Worm (Caenorhabditis elegans) whole organism, L4 larva: Measurements from ENCODE around the gene spon-1.

Experiments
- R02D3.7 ChIP-seq: fragments of 150-350 bp; sonication (generic microtip); optimal IDR thresholded peaks from 3 replicates; lab custom pipeline; 2014; ENCODE audit warnings: missing biosample characterization, missing genetic modification characterization
- aly-2 ChIP-seq: sonication (generic microtip); optimal IDR thresholded peaks from 2 replicates; lab custom pipeline; 2018; ENCODE audit warnings: missing biosample characterization, missing genetic modification characterization
- fos-1 ChIP-seq: fragments of 150-350 bp; optimal IDR thresholded peaks from 2 replicates; lab custom pipeline; 2014; ENCODE audit warnings: missing biosample characterization, missing genetic modification characterization
- madf-5 ChIP-seq, 2 experiments: fragments of 200-800 bp; sonication (Bioruptor generic); IDR thresholded peaks; 2 replicates each; pipeline ENCODE4 v1.3.6; 2022; ENCODE audit warnings: missing compliant biosample characterization in 2 of 2, missing genetic modification characterization in 2 of 2
- unc-39 ChIP-seq: sonication (generic microtip); optimal IDR thresholded peaks from 2 replicates; lab custom pipeline; 2017; ENCODE audit warnings: missing biosample characterization, missing genetic modification characterization
- unc-62 ChIP-seq, 3 experiments: fragments of 150-350 bp in 1 of 3; sonication (generic microtip); optimal IDR thresholded peaks in 2 of 3; peaks in 1 of 3; 1 replicate in 1 of 3; 2 replicates in 2 of 3; lab custom pipeline; 2014 to 2017; ENCODE audit warnings: missing biosample characterization in 3 of 3, missing genetic modification characterization in 3 of 3, missing genetic modification reagents in 3 of 3, missing genotype in 1 of 3
- zag-1 ChIP-seq: fragments of 150-350 bp; optimal IDR thresholded peaks from 2 replicates; lab custom pipeline; 2014; ENCODE audit warnings: missing biosample characterization, missing genetic modification characterization
- zfp-2 ChIP-seq: sonication (generic microtip); optimal IDR thresholded peaks from 2 replicates; lab custom pipeline; 2016; ENCODE audit warnings: mild to moderate bottlenecking, missing genetic modification characterization, missing compliant biosample characterization
- ztf-11 ChIP-seq: fragments of 150-350 bp; optimal IDR thresholded peaks from 2 replicates; lab custom pipeline; 2014; ENCODE audit warnings: missing biosample characterization, missing genetic modification characterization

ce11 chrII:7165749-7166148, 49.4 kb downstream of the spon-1 start, which contains the start of gene mfsd-13.2:
- no peak for TF ChIP-seq unc-39
- peak in 1 of 2 experiments; percentile 76 for TF ChIP-seq unc-62 (GFP tag; optimal IDR thresholded peaks at IDR 0.05 in 1 of 2; lab: Kevin White, UChicago)
- no peak for TF ChIP-seq unc-62 (tag; optimal IDR thresholded peaks at IDR 0.05; lab: Kevin White, UChicago)
- TF ChIP-seq aly-2 (tag; lab: Kevin White, UChicago): no peak
- no peak for TF ChIP-seq madf-5 (GFP tag; IDR thresholded peaks at IDR 0.05; lab: Robert Waterston, UW)
- TF ChIP-seq ztf-11: no peak
- TF ChIP-seq R02D3.7 (tag; lab: Kevin White, UChicago): no peak
- no peak for TF ChIP-seq zag-1
- TF ChIP-seq fos-1: no peak
- no peak for TF ChIP-seq zfp-2 (tag; lab: Kevin White, UChicago)
